Worm (Caenorhabditis elegans): ENCODE measurements around the gene srh-4.

DNA sequence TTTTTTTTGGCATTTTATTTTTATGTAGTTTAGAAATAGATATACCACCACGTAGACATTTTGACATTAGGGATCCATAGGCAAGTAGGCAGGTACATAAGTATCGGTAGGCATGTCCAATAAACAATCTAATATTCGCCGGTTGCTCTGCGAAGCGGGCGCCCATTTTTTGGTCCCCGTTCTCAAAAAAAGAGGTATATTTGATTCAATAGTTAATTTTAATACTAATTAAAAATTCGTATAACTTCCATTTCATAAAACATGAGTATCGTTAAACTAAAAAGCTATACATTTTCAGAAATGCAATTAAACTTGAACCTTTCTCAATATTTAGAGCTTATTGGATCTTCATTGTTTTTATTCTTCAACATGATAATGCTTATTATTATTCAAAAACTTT lies 33.3 kb upstream of the srh-4 start, which contains the start of gene str-83:
- TF ChIP-seq ceh-44 (GFP tag; IDR thresholded peaks at IDR 0.05) (no peak), aly-2 (tag; optimal IDR thresholded peaks at IDR 0.05) (no peak), ceh-82 (tag; optimal IDR thresholded peaks at IDR 0.05) (no peak), nhr-11 (tag; optimal IDR thresholded peaks at IDR 0.05) (no peak), daf-12 (tag; optimal IDR thresholded peaks at IDR 0.05) (no peak), pha-4 (GFP tag; IDR thresholded peaks at IDR 0.05) (no peak), pha-4 (tag; optimal IDR thresholded peaks at IDR 0.05) (no peak), ZK546.5 (tag; optimal IDR thresholded peaks at IDR 0.05) (no peak), unc-130 (GFP tag; optimal IDR thresholded peaks at IDR 0.05) (no peak), lsy-2 (tag; optimal IDR thresholded peaks at IDR 0.05) (no peak)
